Fruit fly (Drosophila melanogaster): ENCODE measurements around the gene Hrb27C.

DNA sequence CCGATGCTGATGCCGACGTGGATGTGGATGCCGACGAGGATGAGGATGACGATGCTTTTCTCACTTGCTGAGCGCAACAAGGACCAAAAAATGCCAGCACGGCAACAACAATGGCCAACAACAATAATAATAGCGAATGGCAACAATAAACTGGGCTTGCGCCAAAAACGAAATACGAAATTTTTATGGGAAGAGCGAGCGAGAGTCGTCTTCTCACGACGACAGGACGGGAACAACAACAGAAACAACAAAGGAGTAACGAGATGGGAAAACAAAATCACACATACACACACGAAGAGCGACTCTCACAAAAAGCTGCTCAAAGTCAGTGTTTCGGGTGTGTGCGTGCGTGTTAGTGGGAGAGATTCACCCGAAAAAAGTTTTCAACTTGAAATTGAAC is 46.5 kb upstream of the Hrb27C start:
- TF ChIP-seq CG3919 (GFP tag; optimal IDR thresholded peaks at IDR 0.05), result no peak
- no peak for TF ChIP-seq Eip78C (GFP tag)
- TF ChIP-seq CG11294 (GFP tag; IDR thresholded peaks at IDR 0.05), result no peak
- TF ChIP-seq CG9139 (GFP tag; optimal IDR thresholded peaks at IDR 0.05), result no peak
- no peak for TF ChIP-seq acj6 (GFP tag; optimal IDR thresholded peaks at IDR 0.05)
- TF ChIP-seq esn (GFP tag; optimal IDR thresholded peaks at IDR 0.05), result no peak
- TF ChIP-seq fd85E (GFP tag; optimal IDR thresholded peaks at IDR 0.05), result no peak
- TF ChIP-seq Gug (GFP tag; IDR thresholded peaks at IDR 0.05), result no peak
